Fruit fly (Drosophila melanogaster): ENCODE data around the gene Usp39.

Gene Usp39

DNA sequence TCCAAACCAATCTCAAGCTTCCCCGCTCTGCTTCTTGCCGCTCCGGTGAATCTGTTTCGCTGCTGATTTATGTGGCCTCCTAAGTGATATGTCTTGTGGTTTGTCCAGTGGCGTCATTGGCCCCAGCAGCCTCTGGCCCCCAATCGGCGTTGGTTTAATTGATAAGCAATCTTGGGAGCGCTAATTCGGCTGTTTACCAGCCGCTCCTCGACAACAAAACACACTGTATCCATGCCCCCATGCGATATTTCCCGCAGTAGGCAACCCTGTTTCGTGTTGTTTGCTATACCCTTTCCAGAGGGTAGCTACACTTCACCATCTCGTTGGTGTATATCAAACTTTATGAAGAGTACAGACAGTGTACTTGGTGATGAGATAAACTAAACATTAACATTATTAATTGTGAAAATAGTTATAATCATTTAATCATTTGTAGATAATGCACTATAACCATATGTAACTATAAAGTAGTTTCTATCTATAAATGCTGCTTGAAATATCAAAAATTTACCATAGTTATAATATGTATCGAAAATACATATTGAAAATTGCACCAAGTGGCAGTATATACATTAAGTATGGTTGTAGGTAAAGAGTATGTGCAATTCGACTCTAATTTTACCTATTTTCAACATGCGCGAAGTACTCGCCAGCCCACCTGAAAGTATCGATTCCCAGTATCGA is 9.5 kb upstream of the Usp39 start, which contains the start of gene shop:
TSS of gene shop (minus strand) at position 229 of the 684 bp plus-strand sequence.
- TF ChIP-seq foxo (GFP tag; optimal IDR thresholded peaks at IDR 0.05): peak in 1 of 2 experiments; percentile 88
- TF ChIP-seq Hr83 (GFP tag; optimal IDR thresholded peaks at IDR 0.05; ENCODE audit: poor library complexity, severe bottlenecking): peak; percentile 85
- peak; percentile 80 for TF ChIP-seq OdsH (GFP tag; optimal IDR thresholded peaks at IDR 0.05)
- no peak for TF ChIP-seq tai (GFP tag; optimal IDR thresholded peaks at IDR 0.05)
- peak; percentile 77 for TF ChIP-seq sv (GFP tag; optimal IDR thresholded peaks at IDR 0.05)
- peak; percentile 81 for TF ChIP-seq psq (GFP tag; optimal IDR thresholded peaks at IDR 0.05)
- peak; percentile 89 for TF ChIP-seq HLH106 (tag; optimal IDR thresholded peaks at IDR 0.05)
- peak; percentile 81 for TF ChIP-seq h (GFP tag; optimal IDR thresholded peaks at IDR 0.05)
- TF ChIP-seq fru (GFP tag; optimal IDR thresholded peaks at IDR 0.05): peak; percentile 86
- no peak for TF ChIP-seq Rel (GFP tag; optimal IDR thresholded peaks at IDR 0.05)
- peak; percentile 57 for TF ChIP-seq Rel (tag; optimal IDR thresholded peaks at IDR 0.05)
- peak; percentile 81 for TF ChIP-seq ey (GFP tag; optimal IDR thresholded peaks at IDR 0.05)
- no peak for TF ChIP-seq sage (GFP tag; optimal IDR thresholded peaks at IDR 0.05)
- peak; percentile 92 for TF ChIP-seq woc (GFP tag; optimal IDR thresholded peaks at IDR 0.05)
- peak; percentile 84 for TF ChIP-seq rgr (GFP tag; optimal IDR thresholded peaks at IDR 0.05)
- no peak for TF ChIP-seq Hr78 (GFP tag; optimal IDR thresholded peaks at IDR 0.05)
- TF ChIP-seq Mio (GFP tag; optimal IDR thresholded peaks at IDR 0.05): peak; percentile 13
- no peak for TF ChIP-seq GATAd (GFP tag; optimal IDR thresholded peaks at IDR 0.05)
- peak; percentile 83 for TF ChIP-seq CG9705 (GFP tag; optimal IDR thresholded peaks at IDR 0.05)
- TF ChIP-seq dmrt93B (GFP tag; optimal IDR thresholded peaks at IDR 0.05): peak; percentile 81
- peak; percentile 89 for TF ChIP-seq Sp1 (GFP tag; optimal IDR thresholded peaks at IDR 0.05)
- peak; percentile 75 for TF ChIP-seq br (GFP tag; optimal IDR thresholded peaks at IDR 0.05)

DNA sequence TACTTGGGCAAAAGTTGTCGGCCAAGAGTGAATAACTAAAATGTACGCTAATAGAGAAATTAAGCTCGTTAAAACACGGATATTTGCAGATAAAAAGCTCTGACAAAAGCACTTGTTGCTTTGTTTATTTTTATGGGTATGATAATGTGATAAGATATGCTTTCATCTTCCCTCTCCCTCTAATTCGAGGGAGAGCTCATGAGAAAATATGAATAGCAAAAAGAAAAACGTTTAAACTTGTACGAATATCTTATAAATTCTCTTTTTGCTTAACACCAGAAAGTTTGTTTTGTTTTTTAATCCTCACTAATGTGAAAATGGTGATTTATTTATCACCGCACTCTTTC is 9.0 kb upstream of the Usp39 start:
- TF ChIP-seq brk (GFP tag; optimal IDR thresholded peaks at IDR 0.05): no peak
- TF ChIP-seq Dif (GFP tag; optimal IDR thresholded peaks at IDR 0.05; ENCODE audit: partially characterized antibody): no peak
- TF ChIP-seq Jra (GFP tag; optimal IDR thresholded peaks at IDR 0.05): no peak
- no peak for TF ChIP-seq usp (GFP tag; optimal IDR thresholded peaks at IDR 0.05)
- TF ChIP-seq CG32264 (GFP tag; optimal IDR thresholded peaks at IDR 0.05): no peak
- no peak for TF ChIP-seq Rel (GFP tag; optimal IDR thresholded peaks at IDR 0.05)
- TF ChIP-seq Rel (tag; optimal IDR thresholded peaks at IDR 0.05): no peak

DNA sequence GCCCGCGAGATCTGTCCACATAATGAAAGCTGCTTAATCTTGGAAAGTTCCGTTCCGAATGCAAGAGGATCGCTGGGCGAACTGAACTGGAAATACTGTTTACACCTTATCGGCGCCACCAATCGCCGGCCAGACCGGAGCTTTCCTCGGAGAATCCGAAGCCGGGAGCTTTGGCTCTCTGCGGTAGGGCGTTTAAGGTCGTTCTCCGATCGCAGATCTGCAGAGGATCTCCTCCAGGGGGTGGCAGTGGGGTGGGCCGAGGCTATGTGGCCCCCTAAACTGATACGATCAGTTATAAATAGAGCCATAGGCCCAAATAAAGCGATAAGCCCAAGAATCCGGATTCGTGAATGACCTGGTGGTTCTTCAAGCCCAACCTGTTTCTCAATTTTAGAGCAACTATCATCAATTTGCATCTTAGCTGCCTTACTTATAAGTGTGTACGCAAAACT is 621 bp upstream of the Usp39 start, which contains the start of gene CG7322:
TSS of gene CG7322 (minus strand) at position 402 of the 452 bp plus-strand sequence.
- TF ChIP-seq Dif (GFP tag; optimal IDR thresholded peaks at IDR 0.05; ENCODE audit: partially characterized antibody) (no peak), Rel (GFP tag; optimal IDR thresholded peaks at IDR 0.05) (no peak), Rel (tag; optimal IDR thresholded peaks at IDR 0.05) (peak; percentile 2)

DNA sequence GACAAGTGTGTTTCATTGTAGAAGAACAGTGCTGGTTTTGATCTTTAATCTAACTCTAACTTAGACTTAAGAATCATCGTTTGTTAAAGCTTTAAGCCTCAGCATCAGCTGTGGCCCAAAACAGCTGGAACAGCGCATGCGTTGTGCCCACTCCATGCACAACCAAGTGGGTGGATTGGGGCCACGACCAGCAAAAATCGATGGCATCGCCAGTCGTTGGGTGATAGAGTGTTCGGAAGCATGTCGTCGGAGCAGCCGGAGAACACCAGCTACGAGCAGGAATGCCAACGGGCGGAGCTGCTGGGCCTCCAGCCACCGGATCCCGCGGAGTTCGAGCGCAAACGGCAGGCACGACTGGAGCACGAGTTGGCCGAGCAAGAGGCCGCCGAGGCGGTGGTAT is 2.1 kb downstream of the Usp39 start, which contains the start of gene CG32544:
TSS of gene CG32544 (plus strand) at position 211 of the 400 bp plus-strand sequence.
- no peak for TF ChIP-seq lola (GFP tag; optimal IDR thresholded peaks at IDR 0.05)
- no peak for TF ChIP-seq fru (GFP tag; optimal IDR thresholded peaks at IDR 0.05)
- no peak for TF ChIP-seq Rel (GFP tag; optimal IDR thresholded peaks at IDR 0.05)
- TF ChIP-seq Rel (tag; optimal IDR thresholded peaks at IDR 0.05): no peak
- no peak for TF ChIP-seq pan (optimal IDR thresholded peaks at IDR 0.05)
- TF ChIP-seq h (GFP tag; optimal IDR thresholded peaks at IDR 0.05): no peak
- no peak for TF ChIP-seq br (GFP tag; optimal IDR thresholded peaks at IDR 0.05)
- TF ChIP-seq woc (GFP tag; optimal IDR thresholded peaks at IDR 0.05): no peak
- TF ChIP-seq foxo (GFP tag; optimal IDR thresholded peaks at IDR 0.05): no peak
- TF ChIP-seq HLH106 (tag; optimal IDR thresholded peaks at IDR 0.05): no peak

DNA sequence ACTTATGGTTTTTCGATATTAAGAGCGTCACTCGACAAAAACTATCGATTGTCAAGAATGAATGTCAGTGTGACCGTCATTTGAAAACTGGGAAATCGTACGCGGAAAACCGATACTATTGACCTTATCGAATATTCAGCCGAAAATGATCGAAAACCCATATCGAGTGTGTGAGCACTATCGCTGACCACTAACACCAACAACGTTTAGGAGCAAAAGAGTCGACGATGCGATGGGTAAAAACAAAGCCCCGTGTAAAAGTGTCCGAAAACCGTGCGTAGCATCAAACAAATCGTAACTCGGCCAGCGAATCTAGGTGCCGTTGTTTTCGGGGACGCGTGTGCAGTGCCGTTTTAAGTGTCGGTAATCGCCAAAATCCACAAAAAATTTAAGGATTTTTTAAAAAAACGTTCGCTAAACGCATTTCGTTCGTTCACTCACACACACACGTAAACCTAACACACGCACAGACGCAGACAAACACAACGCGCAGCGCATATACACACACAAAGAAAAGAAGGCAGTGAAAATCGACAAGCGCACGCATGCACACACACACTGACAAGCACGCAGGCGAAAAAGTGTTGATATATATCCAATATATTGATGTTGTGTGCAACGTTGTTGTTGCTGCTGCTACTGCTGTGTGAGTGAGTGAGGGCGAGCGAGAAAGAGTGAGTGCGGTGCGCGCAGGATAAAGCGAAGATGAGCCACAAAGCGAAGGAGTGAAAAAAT is 5.9 kb downstream of the Usp39 start, which contains the start of the genes CG7326 and Dora:
TSS of gene CG7326 (minus strand) at position 29 of the 735 bp plus-strand sequence.
TSS of gene Dora (plus strand) at position 203 of the 735 bp plus-strand sequence.
- TF ChIP-seq Abd-B (GFP tag; optimal IDR thresholded peaks at IDR 0.05) (peak; percentile 43), N (GFP tag; optimal IDR thresholded peaks at IDR 0.05) (peak; percentile 71), h (GFP tag; optimal IDR thresholded peaks at IDR 0.05) (peak; percentile 31), dl (GFP tag; optimal IDR thresholded peaks at IDR 0.05; ENCODE audit: insufficient read depth in 1 of 2, partially characterized antibody in 2 of 2) (no peak), Hr83 (GFP tag; optimal IDR thresholded peaks at IDR 0.05; ENCODE audit: poor library complexity, severe bottlenecking) (peak; percentile 31), Rel (GFP tag; optimal IDR thresholded peaks at IDR 0.05) (no peak), Rel (tag; optimal IDR thresholded peaks at IDR 0.05) (peak; percentile 28), foxo (GFP tag; optimal IDR thresholded peaks at IDR 0.05) (no peak), woc (GFP tag; optimal IDR thresholded peaks at IDR 0.05) (no peak), HLH106 (tag; optimal IDR thresholded peaks at IDR 0.05) (peak; percentile 11), lola (GFP tag; optimal IDR thresholded peaks at IDR 0.05) (no peak), OdsH (GFP tag; optimal IDR thresholded peaks at IDR 0.05) (no peak), rgr (GFP tag; optimal IDR thresholded peaks at IDR 0.05) (no peak), Hr78 (GFP tag; optimal IDR thresholded peaks at IDR 0.05) (peak; percentile 24), psq (GFP tag; optimal IDR thresholded peaks at IDR 0.05) (peak; percentile 95)

Measured in whole organism, wandering third instar larva.